In genomic region chrX:3447718-3448523, dm6 we compare ENCODE assay signal across 5 fruit fly cellular contexts.
TF ChIP-seq lines count a peak whose summit lies in the region.

No protein-coding gene starts in this region.

- no peak for TF ChIP-seq CTCF in whole organism, embryonic (GFP tag; optimal IDR thresholded peaks at IDR 0.05; lab: Kevin White, UChicago)

TF ChIP-seq in whole organism, adult, 20 proteins besides CTCF, POLR2A, EP300 and RAD21 (continues in another document):
- TF ChIP-seq CG7045 (GFP tag; optimal IDR thresholded peaks at IDR 0.05; lab: Kevin White, UChicago) (peak; percentile 43), tj (GFP tag; optimal IDR thresholded peaks at IDR 0.05; lab: Kevin White, UChicago) (peak; percentile 90), CG11617 (GFP tag; optimal IDR thresholded peaks at IDR 0.05; lab: Kevin White, UChicago) (peak; percentile 82), CG14711 (tag; optimal IDR thresholded peaks at IDR 0.05; lab: Kevin White, UChicago) (peak; percentile 71), CG7101 (tag; optimal IDR thresholded peaks at IDR 0.05; lab: Kevin White, UChicago) (peak; percentile 86), toe (GFP tag; optimal IDR thresholded peaks at IDR 0.05; lab: Kevin White, UChicago) (peak; percentile 26), Mnt (GFP tag; optimal IDR thresholded peaks at IDR 0.05; lab: Kevin White, UChicago) (peak; percentile 72), CG5204 (GFP tag; optimal IDR thresholded peaks at IDR 0.05; lab: Kevin White, UChicago) (peak; percentile 58), CG12768 (GFP tag; optimal IDR thresholded peaks at IDR 0.05; lab: Kevin White, UChicago) (peak; percentile 46), cnc (optimal IDR thresholded peaks at IDR 0.05; lab: Kevin White, UChicago) (peak; percentile 18 to 47), CG1620 (GFP tag; optimal IDR thresholded peaks at IDR 0.05; lab: Kevin White, UChicago) (peak; percentile 26), kay (GFP tag; lab: Kevin White, UChicago; ENCODE audit: borderline replicate concordance) (peak; percentile 14), Hr96 (GFP tag; optimal IDR thresholded peaks at IDR 0.05; lab: Kevin White, UChicago) (peak; percentile 54), CG33017 (tag; optimal IDR thresholded peaks at IDR 0.05; lab: Kevin White, UChicago) (peak; percentile 67), pad (GFP tag; optimal IDR thresholded peaks at IDR 0.05; lab: Kevin White, UChicago) (peak; percentile 62), Crg-1 (GFP tag; optimal IDR thresholded peaks at IDR 0.05; lab: Kevin White, UChicago) (peak; percentile 51), bab1 (GFP tag; optimal IDR thresholded peaks at IDR 0.05; lab: Kevin White, UChicago) (peak; percentile 68), Clk (GFP tag; optimal IDR thresholded peaks at IDR 0.05; lab: Kevin White, UChicago) (peak; percentile 28)

TF ChIP-seq in whole organism, embryonic, 481 proteins besides CTCF, POLR2A, EP300 and RAD21 (continues in another document):
- TF ChIP-seq ac (GFP tag; optimal IDR thresholded peaks at IDR 0.05; lab: Kevin White, UChicago) (no peak), sr (GFP tag; IDR thresholded peaks at IDR 0.05; lab: Robert Waterston, UW) (no peak), CG14860 (GFP tag; IDR thresholded peaks at IDR 0.05; lab: Robert Waterston, UW; ENCODE audit: partially characterized antibody) (no peak), Myb (GFP tag; optimal IDR thresholded peaks at IDR 0.05; lab: Kevin White, UChicago) (no peak), CG2712 (tag; optimal IDR thresholded peaks at IDR 0.05; lab: Kevin White, UChicago) (peak; percentile 12), CG30403 (GFP tag; optimal IDR thresholded peaks at IDR 0.05; lab: Kevin White, UChicago) (no peak), Hr39 (optimal IDR thresholded peaks at IDR 0.05; lab: Kevin White, UChicago) (no peak), Ravus (GFP tag; IDR thresholded peaks at IDR 0.05; lab: Robert Waterston, UW) (no peak), sens (GFP tag; lab: Kevin White, UChicago) (peak; percentile 76), gem (tag; optimal IDR thresholded peaks at IDR 0.05; lab: Kevin White, UChicago) (no peak), CG13624 (GFP tag; optimal IDR thresholded peaks at IDR 0.05; lab: Kevin White, UChicago) (no peak), Dad (GFP tag; optimal IDR thresholded peaks at IDR 0.05; lab: Kevin White, UChicago) (no peak), CG11093 (GFP tag; IDR thresholded peaks at IDR 0.05; lab: Robert Waterston, UW) (no peak), CG9876 (GFP tag; optimal IDR thresholded peaks at IDR 0.05; lab: Kevin White, UChicago) (no peak), Poxn (GFP tag; IDR thresholded peaks at IDR 0.05; lab: Robert Waterston, UW) (no peak), CG12236 (GFP tag; optimal IDR thresholded peaks at IDR 0.05; lab: Kevin White, UChicago) (no peak), CG3995 (GFP tag; optimal IDR thresholded peaks at IDR 0.05; lab: Kevin White, UChicago) (no peak), tio (GFP tag; optimal IDR thresholded peaks at IDR 0.05; lab: Kevin White, UChicago) (no peak), CG10543 (GFP tag; optimal IDR thresholded peaks at IDR 0.05; lab: Kevin White, UChicago) (no peak), slp2 (GFP tag; optimal IDR thresholded peaks at IDR 0.05; lab: Kevin White, UChicago) (no peak)

TF ChIP-seq in whole organism, prepupa, 60 proteins besides CTCF, POLR2A, EP300 and RAD21 (continues in another document):
- peak; percentile 55 for TF ChIP-seq Gug (GFP tag; IDR thresholded peaks at IDR 0.05; lab: Robert Waterston, UW)
- TF ChIP-seq Eip93F (GFP tag; optimal IDR thresholded peaks at IDR 0.05; lab: Kevin White, UChicago): no peak
- peak; percentile 18 for TF ChIP-seq CG3919 (GFP tag; optimal IDR thresholded peaks at IDR 0.05; lab: Kevin White, UChicago)
- TF ChIP-seq achi (GFP tag; optimal IDR thresholded peaks at IDR 0.05; lab: Kevin White, UChicago): peak; percentile 8
- peak; percentile 15 for TF ChIP-seq CG8632 (GFP tag; optimal IDR thresholded peaks at IDR 0.05; lab: Kevin White, UChicago)
- TF ChIP-seq Sox15 (GFP tag; optimal IDR thresholded peaks at IDR 0.05; lab: Kevin White, UChicago): no peak
- TF ChIP-seq CG6792 (GFP tag; optimal IDR thresholded peaks at IDR 0.05; lab: Kevin White, UChicago): peak; percentile 21
- peak; percentile 50; the same call in 1 of the 2 replicates for TF ChIP-seq CG15336 (GFP tag; IDR thresholded peaks at IDR 0.05; lab: Robert Waterston, UW)
- TF ChIP-seq salr (GFP tag; optimal IDR thresholded peaks at IDR 0.05; lab: Kevin White, UChicago): peak in 1 of 2 experiments; percentile 46
- no peak for TF ChIP-seq CG3032 (tag; optimal IDR thresholded peaks at IDR 0.05; lab: Kevin White, UChicago)
- TF ChIP-seq Sox102F (GFP tag; optimal IDR thresholded peaks at IDR 0.05; lab: Kevin White, UChicago): no peak
- no peak for TF ChIP-seq CG6854 (GFP tag; optimal IDR thresholded peaks at IDR 0.05; lab: Kevin White, UChicago)
- TF ChIP-seq dac (GFP tag; optimal IDR thresholded peaks at IDR 0.05; lab: Kevin White, UChicago): peak; percentile 24
- peak; percentile 30 for TF ChIP-seq CG7368 (GFP tag; optimal IDR thresholded peaks at IDR 0.05; lab: Kevin White, UChicago)
- TF ChIP-seq CG4318 (GFP tag; optimal IDR thresholded peaks at IDR 0.05; lab: Kevin White, UChicago): no peak
- TF ChIP-seq topi (GFP tag; optimal IDR thresholded peaks at IDR 0.05; lab: Kevin White, UChicago): peak; percentile 61
- TF ChIP-seq eg (GFP tag; IDR thresholded peaks at IDR 0.05; lab: Robert Waterston, UW): peak; percentile 50
- peak; percentile 58 for TF ChIP-seq CG11294 (GFP tag; IDR thresholded peaks at IDR 0.05; lab: Robert Waterston, UW)
- TF ChIP-seq acj6 (GFP tag; optimal IDR thresholded peaks at IDR 0.05; lab: Kevin White, UChicago): no peak
- no peak for TF ChIP-seq ss (GFP tag; optimal IDR thresholded peaks at IDR 0.05; lab: Kevin White, UChicago)

TF ChIP-seq in whole organism, pupa, 21 proteins besides CTCF, POLR2A, EP300 and RAD21:
- TF ChIP-seq Snoo (tag; optimal IDR thresholded peaks at IDR 0.05; lab: Kevin White, UChicago) (peak; percentile 6), CG12605 (GFP tag; IDR thresholded peaks at IDR 0.05; lab: Robert Waterston, UW) (no peak), fd96Ca (GFP tag; IDR thresholded peaks at IDR 0.05; lab: Robert Waterston, UW) (peak; percentile 52; the same call in 2 of the 3 replicates), EcR (GFP tag; optimal IDR thresholded peaks at IDR 0.05; lab: Kevin White, UChicago) (no peak), CG32121 (GFP tag; IDR thresholded peaks at IDR 0.05; lab: Robert Waterston, UW) (peak; percentile 44; the same call in 1 of the 2 replicates), rn (GFP tag; IDR thresholded peaks at IDR 0.05; lab: Robert Waterston, UW) (peak; percentile 16; the same call in 1 of the 2 replicates), CG8301 (tag; optimal IDR thresholded peaks at IDR 0.05; lab: Kevin White, UChicago) (peak; percentile 19), CG15710 (tag; optimal IDR thresholded peaks at IDR 0.05; lab: Kevin White, UChicago) (no peak), Ets98B (GFP tag; IDR thresholded peaks at IDR 0.05; lab: Robert Waterston, UW) (no peak; the same call in 1 of the 2 replicates), CG8159 (tag; optimal IDR thresholded peaks at IDR 0.05; lab: Kevin White, UChicago) (peak; percentile 20), D1 (tag; optimal IDR thresholded peaks at IDR 0.05; lab: Kevin White, UChicago) (no peak), CG9948 (tag; optimal IDR thresholded peaks at IDR 0.05; lab: Kevin White, UChicago) (peak; percentile 19), CG4496 (GFP tag; IDR thresholded peaks at IDR 0.05; lab: Robert Waterston, UW) (peak; percentile 58), CG13204 (GFP tag; optimal IDR thresholded peaks at IDR 0.05; lab: Kevin White, UChicago) (no peak), CG34367 (tag; optimal IDR thresholded peaks at IDR 0.05; lab: Kevin White, UChicago) (no peak), CG17806 (tag; optimal IDR thresholded peaks at IDR 0.05; lab: Kevin White, UChicago) (no peak), gl (tag; optimal IDR thresholded peaks at IDR 0.05; lab: Kevin White, UChicago) (no peak), Pif1A (GFP tag; optimal IDR thresholded peaks at IDR 0.05; lab: Kevin White, UChicago) (no peak), Pif1B (GFP tag; optimal IDR thresholded peaks at IDR 0.05; lab: Kevin White, UChicago) (no peak), CG10348 (GFP tag; IDR thresholded peaks at IDR 0.05; lab: Robert Waterston, UW) (no peak), CG14655 (GFP tag; optimal IDR thresholded peaks at IDR 0.05; lab: Kevin White, UChicago) (peak; percentile 40)

TF ChIP-seq in whole organism, wandering third instar larva, 38 proteins besides CTCF, POLR2A, EP300 and RAD21 (continues in another document):
- TF ChIP-seq br (GFP tag; optimal IDR thresholded peaks at IDR 0.05; lab: Kevin White, UChicago): no peak
- TF ChIP-seq Mio (GFP tag; optimal IDR thresholded peaks at IDR 0.05; lab: Kevin White, UChicago): no peak
- no peak for TF ChIP-seq HLH106 (tag; optimal IDR thresholded peaks at IDR 0.05; lab: Kevin White, UChicago)
- peak; percentile 4 for TF ChIP-seq dmrt93B (GFP tag; optimal IDR thresholded peaks at IDR 0.05; lab: Kevin White, UChicago)
- no peak for TF ChIP-seq sv (GFP tag; optimal IDR thresholded peaks at IDR 0.05; lab: Kevin White, UChicago)
- TF ChIP-seq dsf (GFP tag; optimal IDR thresholded peaks at IDR 0.05; lab: Kevin White, UChicago; ENCODE audit: borderline replicate concordance): no peak
- TF ChIP-seq ey (GFP tag; optimal IDR thresholded peaks at IDR 0.05; lab: Kevin White, UChicago): peak; percentile 29
- TF ChIP-seq fru (GFP tag; optimal IDR thresholded peaks at IDR 0.05; lab: Kevin White, UChicago): peak; percentile 44
- TF ChIP-seq woc (GFP tag; optimal IDR thresholded peaks at IDR 0.05; lab: Kevin White, UChicago): peak; percentile 10
- TF ChIP-seq Myc (optimal IDR thresholded peaks at IDR 0.05; lab: Kevin White, UChicago): no peak
- TF ChIP-seq CG32264 (GFP tag; optimal IDR thresholded peaks at IDR 0.05; lab: Kevin White, UChicago): no peak
- TF ChIP-seq pan (optimal IDR thresholded peaks at IDR 0.05; lab: Kevin White, UChicago): no peak
- TF ChIP-seq Vsx2 (GFP tag; optimal IDR thresholded peaks at IDR 0.05; lab: Kevin White, UChicago; ENCODE audit: partially characterized antibody): no peak
- no peak for TF ChIP-seq Hnf4 (GFP tag; optimal IDR thresholded peaks at IDR 0.05; lab: Kevin White, UChicago)
- peak; percentile 34 for TF ChIP-seq rgr (GFP tag; optimal IDR thresholded peaks at IDR 0.05; lab: Kevin White, UChicago)
- no peak for TF ChIP-seq Dfd (GFP tag; optimal IDR thresholded peaks at IDR 0.05; lab: Kevin White, UChicago)
- TF ChIP-seq psq (GFP tag; optimal IDR thresholded peaks at IDR 0.05; lab: Kevin White, UChicago): no peak
- no peak for TF ChIP-seq lola (GFP tag; optimal IDR thresholded peaks at IDR 0.05; lab: Kevin White, UChicago)
- no peak for TF ChIP-seq usp (GFP tag; optimal IDR thresholded peaks at IDR 0.05; lab: Kevin White, UChicago)
- TF ChIP-seq jim (GFP tag; optimal IDR thresholded peaks at IDR 0.05; lab: Kevin White, UChicago): no peak
- TF ChIP-seq sage (GFP tag; optimal IDR thresholded peaks at IDR 0.05; lab: Kevin White, UChicago): no peak
- no peak for TF ChIP-seq Dif (GFP tag; optimal IDR thresholded peaks at IDR 0.05; lab: Kevin White, UChicago; ENCODE audit: partially characterized antibody)
- no peak for TF ChIP-seq Hr83 (GFP tag; optimal IDR thresholded peaks at IDR 0.05; lab: Kevin White, UChicago; ENCODE audit: poor library complexity, severe bottlenecking)
- no peak for TF ChIP-seq CG9705 (GFP tag; optimal IDR thresholded peaks at IDR 0.05; lab: Kevin White, UChicago)
